Fruit fly (Drosophila melanogaster) whole organism, embryonic: Measurements from ENCODE around the gene CG17376.

Source experiments
- Atf6 ChIP-seq: fragments of 200-800 bp; sonication (Bioruptor generic); IDR thresholded peaks from 2 replicates; pipeline ENCODE4 v1.3.6; 2022; ENCODE audit warnings: missing biosample characterization, missing genetic modification characterization
- B-H1 ChIP-seq: fragments of 200-800 bp; sonication (Bioruptor generic); IDR thresholded peaks from 3 replicates; pipeline ENCODE4 v1.3.6; 2022; ENCODE audit warnings: missing biosample characterization, missing genetic modification characterization
- C15 ChIP-seq: fragments of 200-800 bp; sonication (Bioruptor generic); IDR thresholded peaks from 3 replicates; pipeline ENCODE4 v1.3.6; 2022; ENCODE audit warnings: missing biosample characterization, missing genetic modification characterization
- CG10147 ChIP-seq: fragments of 200-800 bp; sonication (Bioruptor generic); optimal IDR thresholded peaks from 2 replicates; lab custom pipeline; 2019; ENCODE audit warnings: missing biosample characterization, mild to moderate bottlenecking, missing genetic modification characterization, moderate library complexity
- CG10543 ChIP-seq: fragments of 200-800 bp; sonication (Bioruptor generic); optimal IDR thresholded peaks from 3 replicates; lab custom pipeline; 2017; ENCODE audit warnings: missing biosample characterization, mild to moderate bottlenecking, missing genetic modification characterization, moderate library complexity
- CG10654 ChIP-seq: fragments of 200-800 bp; sonication (Bioruptor generic); optimal IDR thresholded peaks from 2 replicates; lab custom pipeline; 2016; ENCODE audit warnings: missing biosample characterization, missing genetic modification characterization
- CG12769 ChIP-seq: fragments of 200-800 bp; sonication (Bioruptor generic); optimal IDR thresholded peaks from 2 replicates; lab custom pipeline; 2019; ENCODE audit warnings: missing biosample characterization, mild to moderate bottlenecking, missing genetic modification characterization, moderate library complexity
- CG13287 ChIP-seq: fragments of 200-800 bp; sonication (Bioruptor generic); IDR thresholded peaks from 2 replicates; pipeline ENCODE4 v1.3.6; 2022; ENCODE audit warnings: missing biosample characterization, missing genetic modification characterization; ENCODE audit not compliant: partially characterized antibody
- CG1603 ChIP-seq: fragments of 200-800 bp; sonication (Bioruptor generic); optimal IDR thresholded peaks from 2 replicates; lab custom pipeline; 2019; ENCODE audit warnings: missing biosample characterization, mild to moderate bottlenecking, missing genetic modification characterization, moderate library complexity
- CG16815 ChIP-seq: fragments of 200-800 bp; sonication (Bioruptor generic); optimal IDR thresholded peaks from 3 replicates; lab custom pipeline; 2017; ENCODE audit warnings: missing biosample characterization, mild to moderate bottlenecking, missing genetic modification characterization
- CG17359 ChIP-seq: fragments of 200-800 bp; sonication (Bioruptor generic); optimal IDR thresholded peaks from 3 replicates; lab custom pipeline; 2018; ENCODE audit warnings: missing biosample characterization, mild to moderate bottlenecking, missing genetic modification characterization, moderate library complexity
- CG17912 ChIP-seq: fragments of 200-800 bp; sonication (Bioruptor generic); optimal IDR thresholded peaks from 2 replicates; lab custom pipeline; 2018; ENCODE audit warnings: missing biosample characterization, mild to moderate bottlenecking, missing genetic modification characterization
- CG18764 ChIP-seq: fragments of 200-800 bp; sonication (Bioruptor generic); optimal IDR thresholded peaks from 3 replicates; lab custom pipeline; 2016; ENCODE audit warnings: missing biosample characterization, missing genetic modification characterization
- CG2129 ChIP-seq: fragments of 200-800 bp; sonication (Bioruptor generic); IDR thresholded peaks from 2 replicates; pipeline ENCODE4 v1.3.6; 2022; ENCODE audit warnings: missing biosample characterization, missing genetic modification characterization; ENCODE audit not compliant: partially characterized antibody
- CG2875 ChIP-seq: fragments of 200-800 bp; sonication (Bioruptor generic); optimal IDR thresholded peaks from 2 replicates; lab custom pipeline; 2017; ENCODE audit warnings: missing biosample characterization, mild to moderate bottlenecking, missing genetic modification characterization, missing genetic modification reagents
- CG30020 ChIP-seq: fragments of 200-800 bp; optimal IDR thresholded peaks from 2 replicates; lab custom pipeline; 2019; ENCODE audit warnings: missing biosample characterization, mild to moderate bottlenecking, missing genetic modification characterization, moderate library complexity
- CG3726 ChIP-seq: fragments of 200-800 bp; sonication (Bioruptor generic); IDR thresholded peaks from 3 replicates; pipeline ENCODE4, ENCODE4 v1.3.6; 2022; ENCODE audit warnings: missing biosample characterization, missing genetic modification characterization
- CG3847 ChIP-seq: fragments of 200-800 bp; sonication (Bioruptor generic); IDR thresholded peaks from 2 replicates; pipeline ENCODE4 v1.3.6; 2022; ENCODE audit warnings: missing biosample characterization, missing genetic modification characterization
- CG6689 ChIP-seq: fragments of 200-800 bp; sonication (Bioruptor generic); IDR thresholded peaks from 2 replicates; pipeline ENCODE4 v1.3.6; 2022; ENCODE audit warnings: missing biosample characterization, missing genetic modification characterization
- CG7372 ChIP-seq: fragments of 200-800 bp; sonication (Bioruptor generic); IDR thresholded peaks from 2 replicates; pipeline ENCODE4 v1.3.6; 2022; ENCODE audit warnings: missing biosample characterization, missing genetic modification characterization
- CG7963 ChIP-seq: fragments of 200-800 bp; sonication (Bioruptor generic); IDR thresholded peaks from 3 replicates; pipeline ENCODE4 v1.3.6; 2022; ENCODE audit warnings: missing biosample characterization, missing genetic modification characterization; ENCODE audit not compliant: partially characterized antibody
- Camta ChIP-seq: fragments of 200-800 bp; sonication (Bioruptor generic); optimal IDR thresholded peaks from 2 replicates; lab custom pipeline; 2016; ENCODE audit warnings: missing biosample characterization, missing genetic modification characterization
- Dref ChIP-seq: fragments of 200-800 bp; sonication (Bioruptor generic); IDR thresholded peaks from 2 replicates; pipeline ENCODE4 v1.3.6; 2022; ENCODE audit warnings: missing biosample characterization, missing genetic modification characterization
- E2f1 ChIP-seq: fragments of 200-800 bp; sonication (Bioruptor generic); IDR thresholded peaks from 2 replicates; pipeline ENCODE4 v1.3.6; 2022; ENCODE audit warnings: missing biosample characterization, missing genetic modification characterization
- Eip74EF ChIP-seq, 2 experiments: fragments of 200-800 bp in 1 of 2; fragments of >200 bp in 1 of 2; sonication (Bioruptor generic) in 1 of 2; optimal IDR thresholded peaks; 2 replicates each; lab custom pipeline; 2017 to 2019; ENCODE audit warnings: missing biosample characterization in 2 of 2, missing genetic modification characterization in 2 of 2, mild to moderate bottlenecking in 1 of 2, moderate library complexity in 1 of 2
- Hand ChIP-seq: fragments of 200-800 bp; sonication (Bioruptor generic); optimal IDR thresholded peaks from 2 replicates; lab custom pipeline; 2017; ENCODE audit warnings: mild to moderate bottlenecking, missing biosample characterization, missing genetic modification reagents, missing genetic modification characterization
- Myb ChIP-seq: fragments of 200-800 bp; sonication (Bioruptor generic); optimal IDR thresholded peaks from 2 replicates; lab custom pipeline; 2016; ENCODE audit warnings: missing biosample characterization, missing genetic modification characterization
- Neu2 ChIP-seq: fragments of 200-800 bp; sonication (Bioruptor generic); optimal IDR thresholded peaks from 3 replicates; lab custom pipeline; 2016; ENCODE audit warnings: missing biosample characterization, missing genetic modification characterization, borderline replicate concordance
- Pdp1 ChIP-seq, 2 experiments: fragments of 200-800 bp; sonication (Bioruptor generic); optimal IDR thresholded peaks; 3 replicates each; lab custom pipeline; 2016; ENCODE audit warnings: missing biosample characterization in 2 of 2, missing genetic modification characterization in 2 of 2, mild to moderate bottlenecking in 1 of 2, moderate library complexity in 1 of 2
- Rx ChIP-seq: fragments of 200-800 bp; sonication (Bioruptor generic); IDR thresholded peaks from 2 replicates; pipeline ENCODE4 v1.3.6; 2022; ENCODE audit warnings: missing biosample characterization, missing genetic modification characterization
- ato ChIP-seq: fragments of 200-800 bp; sonication (Bioruptor generic); IDR thresholded peaks from 2 replicates; pipeline ENCODE4 v1.3.6; 2022; ENCODE audit warnings: missing biosample characterization, missing genetic modification characterization; ENCODE audit not compliant: partially characterized antibody
- bowl ChIP-seq: fragments of 200-800 bp; sonication (Bioruptor generic); IDR thresholded peaks from 2 replicates; pipeline ENCODE4 v1.3.6; 2022; ENCODE audit warnings: missing biosample characterization, missing genetic modification characterization
- crol ChIP-seq: fragments of 200-800 bp; sonication (Bioruptor generic); IDR thresholded peaks from 2 replicates; pipeline ENCODE4 v1.3.6; 2022; ENCODE audit warnings: missing biosample characterization, missing genetic modification characterization
- dan ChIP-seq: fragments of 200-800 bp; sonication (Bioruptor generic); IDR thresholded peaks from 2 replicates; pipeline ENCODE4 v1.3.6; 2022; ENCODE audit warnings: missing biosample characterization, missing genetic modification characterization
- dimm ChIP-seq: fragments of 200-800 bp; sonication (Bioruptor generic); IDR thresholded peaks from 2 replicates; pipeline ENCODE4 v1.3.6; 2022; ENCODE audit warnings: missing biosample characterization, missing genetic modification characterization
- emc ChIP-seq: fragments of 200-800 bp; sonication (Bioruptor generic); optimal IDR thresholded peaks from 2 replicates; lab custom pipeline; 2016; ENCODE audit warnings: missing biosample characterization, missing genetic modification characterization
- ewg ChIP-seq: fragments of 200-800 bp; sonication (Bioruptor generic); optimal IDR thresholded peaks from 3 replicates; lab custom pipeline; 2017; ENCODE audit warnings: mild to moderate bottlenecking, missing biosample characterization, missing genetic modification reagents, missing genetic modification characterization
- gce ChIP-seq: fragments of 200-800 bp; sonication (Bioruptor generic); IDR thresholded peaks from 3 replicates; pipeline ENCODE4 v1.3.6; 2022; ENCODE audit warnings: missing biosample characterization, missing genetic modification characterization
- gcm ChIP-seq: fragments of 200-800 bp; sonication (Bioruptor generic); optimal IDR thresholded peaks from 2 replicates; lab custom pipeline; 2019; ENCODE audit warnings: missing biosample characterization, mild to moderate bottlenecking, missing genetic modification characterization, moderate library complexity
- hbn ChIP-seq: fragments of 200-800 bp; sonication (Bioruptor generic); IDR thresholded peaks from 2 replicates; pipeline ENCODE4 v1.3.6; 2022; ENCODE audit warnings: missing biosample characterization, missing genetic modification characterization; ENCODE audit not compliant: partially characterized antibody
- kay ChIP-seq: fragments of 200-800 bp; sonication (Bioruptor generic); optimal IDR thresholded peaks from 2 replicates; lab custom pipeline; 2016; ENCODE audit warnings: missing biosample characterization, missing genetic modification characterization
- klu ChIP-seq: fragments of 200-800 bp; sonication (Bioruptor generic); IDR thresholded peaks from 2 replicates; pipeline ENCODE4 v1.3.6; 2022; ENCODE audit warnings: missing biosample characterization, missing genetic modification characterization
- lilli ChIP-seq: fragments of 200-800 bp; sonication (Bioruptor generic); optimal IDR thresholded peaks from 3 replicates; lab custom pipeline; 2016; ENCODE audit warnings: missing biosample characterization, missing genetic modification characterization
- p53 ChIP-seq: fragments of 200-800 bp; sonication (Bioruptor generic); optimal IDR thresholded peaks from 2 replicates; lab custom pipeline; 2016; ENCODE audit warnings: missing biosample characterization, missing genetic modification characterization
- pzg ChIP-seq: fragments of 200-800 bp; sonication (Bioruptor generic); optimal IDR thresholded peaks from 3 replicates; lab custom pipeline; 2018; ENCODE audit warnings: missing biosample characterization, mild to moderate bottlenecking, missing genetic modification characterization, moderate library complexity
- sd ChIP-seq: fragments of 200-800 bp; sonication (Bioruptor generic); optimal IDR thresholded peaks from 3 replicates; lab custom pipeline; 2018; ENCODE audit warnings: missing biosample characterization, mild to moderate bottlenecking, missing genetic modification characterization, moderate library complexity
- slp2 ChIP-seq: fragments of 200-800 bp; sonication (Bioruptor generic); optimal IDR thresholded peaks from 2 replicates; lab custom pipeline; 2016; ENCODE audit warnings: missing biosample characterization, missing genetic modification characterization
- tin ChIP-seq: fragments of 200-800 bp; sonication (Bioruptor generic); optimal IDR thresholded peaks from 3 replicates; lab custom pipeline; 2016; ENCODE audit warnings: missing biosample characterization, missing genetic modification characterization
- zen2 ChIP-seq: fragments of 200-800 bp; sonication (Bioruptor generic); IDR thresholded peaks from 3 replicates; pipeline ENCODE4 v1.3.6; 2022; ENCODE audit warnings: missing biosample characterization, missing genetic modification characterization; ENCODE audit not compliant: partially characterized antibody

Gene CG17376

DNA sequence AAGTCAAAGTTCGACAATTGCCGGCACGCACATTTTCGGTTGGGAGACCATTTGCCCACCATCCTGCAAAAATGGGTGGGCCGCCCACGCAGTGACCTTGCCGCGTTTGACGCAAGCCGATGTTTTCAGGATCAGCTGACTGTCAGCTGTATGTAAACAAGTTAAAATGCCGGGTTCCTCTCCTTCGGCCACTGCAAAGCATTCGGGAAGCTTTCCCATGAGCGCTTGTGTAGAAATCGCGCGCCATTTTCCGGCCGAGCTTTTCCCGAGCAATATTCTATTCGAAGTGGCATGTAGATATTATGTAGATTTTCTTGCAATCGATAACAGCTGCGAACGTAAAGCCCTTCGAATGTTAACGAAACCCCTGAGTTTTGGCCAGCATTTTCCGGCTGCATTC, 27.0 kb downstream of the CG17376 start, which contains the start of gene CG17378 (continued):
- TF ChIP-seq CG10147 (GFP tag; lab: Kevin White, UChicago) (no peak), B-H1 (GFP tag; lab: Robert Waterston, UW) (no peak), CG1603 (tag; lab: Kevin White, UChicago) (no peak), ewg (no peak), tin (no peak), dan (GFP tag; lab: Robert Waterston, UW) (no peak), bowl (no peak), CG2129 (GFP tag; lab: Robert Waterston, UW) (no peak), CG3726 (GFP tag; lab: Robert Waterston, UW) (no peak), Eip74EF (GFP tag; optimal IDR thresholded peaks at IDR 0.05; lab: Kevin White, UChicago) (no peak), kay (GFP tag; lab: Kevin White, UChicago) (no peak), CG17912 (GFP tag; lab: Kevin White, UChicago) (no peak), klu (GFP tag; lab: Robert Waterston, UW) (no peak), zen2 (GFP tag; lab: Robert Waterston, UW) (no peak), Myb (no peak), Dref (0 out of 2 replicates have a peak, but pooled peaks have one; percentile 30), CG6689 (GFP tag; lab: Robert Waterston, UW) (no peak), hbn (GFP tag; lab: Robert Waterston, UW) (0 out of 2 replicates have a peak, but pooled peaks have one; percentile 15), Rx (GFP tag; lab: Robert Waterston, UW) (no peak), CG3847 (GFP tag; lab: Robert Waterston, UW) (no peak), Atf6 (GFP tag; lab: Robert Waterston, UW) (no peak), pzg (GFP tag; lab: Kevin White, UChicago) (peak; percentile 24), emc (GFP tag; lab: Kevin White, UChicago) (no peak), Neu2 (no peak), p53 (GFP tag; lab: Kevin White, UChicago) (no peak), CG30020 (tag; lab: Kevin White, UChicago) (no peak), ato (GFP tag; lab: Robert Waterston, UW) (no peak), Hand (GFP tag; lab: Kevin White, UChicago) (no peak), CG17359 (tag; lab: Kevin White, UChicago) (no peak)
- TF ChIP-seq, all 482 proteins: peak for 22

dm6 chr2L:6772655-6773054, 28.0 kb downstream of the CG17376 start, which contains the start of gene LUBEL:
TSS of gene LUBEL (minus strand) at chr2L:6772755.
- TF ChIP-seq crol (GFP tag; lab: Robert Waterston, UW) = peak; percentile 36; the same call in 1 of the 2 replicates
- no peak for TF ChIP-seq C15 (GFP tag; lab: Robert Waterston, UW)
- TF ChIP-seq sd = peak; percentile 21
- peak; percentile 86 for TF ChIP-seq CG12769 (tag; lab: Kevin White, UChicago)
- peak; percentile 29 for TF ChIP-seq CG10543
- TF ChIP-seq gcm (GFP tag; lab: Kevin White, UChicago) = no peak
- TF ChIP-seq CG7372 (GFP tag; lab: Robert Waterston, UW) = no peak

dm6 chr2L:6759528-6759927, 41.2 kb downstream of the CG17376 start, which contains the start of gene CG11322:
TSS of gene CG11322 (minus strand) at chr2L:6759628.
- TF ChIP-seq dimm (GFP tag; lab: Robert Waterston, UW) (no peak), Hand (GFP tag; lab: Kevin White, UChicago) (no peak), E2f1 (GFP tag; lab: Robert Waterston, UW) (no peak), CG2875 (no peak), Pdp1 (GFP tag; optimal IDR thresholded peaks at IDR 0.05; lab: Kevin White, UChicago) (no peak), CG7963 (GFP tag; lab: Robert Waterston, UW) (no peak), slp2 (no peak), lilli (GFP tag; lab: Kevin White, UChicago) (no peak), sd (no peak), CG3726 (GFP tag; lab: Robert Waterston, UW) (no peak), Camta (GFP tag; lab: Kevin White, UChicago) (no peak), p53 (GFP tag; lab: Kevin White, UChicago) (no peak), gce (GFP tag; lab: Robert Waterston, UW) (no peak), CG13287 (GFP tag; lab: Robert Waterston, UW) (no peak), CG16815 (no peak), CG18764 (GFP tag; lab: Kevin White, UChicago) (no peak), CG10654 (GFP tag; lab: Kevin White, UChicago) (no peak)
